Fruit fly (Drosophila melanogaster) ovary, adult (tissue): ENCODE measurements around the gene S1P.

Source experiments
- CG17801 ChIP-seq: fragments of 200-800 bp; optimal IDR thresholded peaks from 2 replicates; lab custom pipeline; 2019; ENCODE audit warnings: missing biosample characterization, mild to moderate bottlenecking, missing genetic modification characterization, moderate library complexity; ENCODE audit not compliant: partially characterized antibody

Gene S1P

dm6 chr3L:21617354-21617753 lies at the start of gene S1P, which contains the start of gene CG11307:
Gene S1P (minus strand): TSS chr3L:21617376.
Gene CG11307 (plus strand): TSS chr3L:21617623.
- no peak for TF ChIP-seq CG17801 (GFP tag; lab: Kevin White, UChicago)

- TF ChIP-seq CG17801 (GFP tag; lab: Kevin White, UChicago), result no peak
These were observed 49.7 kb upstream of the S1P start, which contains the start of gene Cpr78E for dm6 chr3L:21666880-21667279. Gene Cpr78E (minus strand): TSS chr3L:21666980.

- TF ChIP-seq CG17801 (GFP tag; lab: Kevin White, UChicago), result peak; percentile 13
These were observed 35.6 kb upstream of the S1P start for dm6 chr3L:21652768-21653167.

dm6 chr3L:21652124-21652523 lies 34.9 kb upstream of the S1P start:
- no peak for TF ChIP-seq CG17801 (GFP tag; lab: Kevin White, UChicago)

dm6 chr3L:21651412-21651811 lies 34.2 kb upstream of the S1P start:
- no peak for TF ChIP-seq CG17801 (GFP tag; lab: Kevin White, UChicago)

dm6 chr3L:21647853-21648252 lies 30.7 kb upstream of the S1P start:
- no peak for TF ChIP-seq CG17801 (GFP tag; lab: Kevin White, UChicago)

dm6 chr3L:21645878-21646277 lies 28.7 kb upstream of the S1P start:
- TF ChIP-seq CG17801 (GFP tag; lab: Kevin White, UChicago), result no peak

dm6 chr3L:21644607-21645006 lies 27.4 kb upstream of the S1P start, which contains the start of gene CG43980:
Gene CG43980 (plus strand): TSS chr3L:21644958.
- TF ChIP-seq CG17801 (GFP tag; lab: Kevin White, UChicago), result no peak

dm6 chr3L:21644176-21644575 lies 27.0 kb upstream of the S1P start:
- TF ChIP-seq CG17801 (GFP tag; lab: Kevin White, UChicago), result no peak

dm6 chr3L:21642908-21643572 lies 25.9 kb upstream of the S1P start:
- TF ChIP-seq CG17801 (GFP tag; lab: Kevin White, UChicago), result no peak

- peak; percentile 54 for TF ChIP-seq CG17801 (GFP tag; lab: Kevin White, UChicago)
These were observed 23.6 kb upstream of the S1P start, which contains the start of gene Atox1 for dm6 chr3L:21640815-21641214. Gene Atox1 (plus strand): TSS chr3L:21640995.

dm6 chr3L:21639059-21639458 lies 21.9 kb upstream of the S1P start, which contains the start of gene CG32445:
Gene CG32445 (plus strand): TSS chr3L:21639359.
- no peak for TF ChIP-seq CG17801 (GFP tag; lab: Kevin White, UChicago)

- no peak for TF ChIP-seq CG17801 (GFP tag; lab: Kevin White, UChicago)
These were observed 19.3 kb upstream of the S1P start, which contains the start of gene CG32444 for dm6 chr3L:21636265-21636993. Gene CG32444 (plus strand): TSS chr3L:21636947.

dm6 chr3L:21635208-21635607 lies 18.0 kb upstream of the S1P start, which contains the start of gene ORMDL:
Gene ORMDL (plus strand): TSS chr3L:21635305.
- TF ChIP-seq CG17801 (GFP tag; lab: Kevin White, UChicago), result no peak

dm6 chr3L:21634152-21634689 lies 17.0 kb upstream of the S1P start, which contains the start of gene MED1:
Gene MED1 (minus strand): TSS chr3L:21634446.
- no peak for TF ChIP-seq CG17801 (GFP tag; lab: Kevin White, UChicago)
